Worm (Caenorhabditis elegans) whole organism, L1 larva: ENCODE results near the gene ssp-36.

Source experiments
- C16A3.4 ChIP-seq: fragments of 150-350 bp; optimal IDR thresholded peaks from 2 replicates; lab custom pipeline; 2014; ENCODE audit warnings: missing biosample characterization, missing genetic modification characterization
- F16B12.6 ChIP-seq: fragments of 150-350 bp; optimal IDR thresholded peaks from 2 replicates; lab custom pipeline; 2014; ENCODE audit warnings: missing biosample characterization, missing genetic modification characterization
- aha-1 ChIP-seq: fragments of 150-350 bp; optimal IDR thresholded peaks from 2 replicates; lab custom pipeline; 2014; ENCODE audit warnings: missing biosample characterization, missing genetic modification characterization
- alr-1 ChIP-seq: fragments of 200-800 bp; sonication (Bioruptor generic); optimal IDR thresholded peaks from 2 replicates; lab custom pipeline; 2018; ENCODE audit warnings: borderline replicate concordance, mild to moderate bottlenecking, missing genetic modification characterization, missing compliant biosample characterization
- ama-1 ChIP-seq: fragments of 150-350 bp; optimal IDR thresholded peaks from 2 replicates; lab custom pipeline; 2014
- ceh-8 ChIP-seq: fragments of 200-800 bp; sonication (Bioruptor generic); optimal IDR thresholded peaks from 2 replicates; lab custom pipeline; 2018; ENCODE audit warnings: mild to moderate bottlenecking, missing genetic modification characterization, moderate library complexity, missing compliant biosample characterization
- ceh-82 ChIP-seq, 3 experiments: fragments of 150-350 bp in 1 of 3; sonication (generic microtip) in 2 of 3; optimal IDR thresholded peaks; 2 replicates each; lab custom pipeline; 2014 to 2017; ENCODE audit warnings: missing biosample characterization in 3 of 3, missing genetic modification characterization in 3 of 3
- dsc-1 ChIP-seq: sonication (generic microtip); optimal IDR thresholded peaks from 2 replicates; lab custom pipeline; 2016; ENCODE audit warnings: mild to moderate bottlenecking, missing genetic modification characterization, missing compliant biosample characterization
- efl-1 ChIP-seq, 4 experiments: fragments of 150-350 bp; optimal IDR thresholded peaks in 3 of 4; peaks in 1 of 4; 1 replicate in 1 of 4; 2 replicates in 3 of 4; lab custom pipeline; 2014; ENCODE audit warnings: missing biosample characterization in 2 of 4, missing genetic modification characterization in 2 of 4, missing genetic modification reagents in 2 of 4
- egl-13 ChIP-seq: sonication (generic microtip); optimal IDR thresholded peaks from 2 replicates; lab custom pipeline; 2016; ENCODE audit warnings: missing genotype, missing genetic modification reagents, missing genetic modification characterization, missing compliant biosample characterization
- elt-2 ChIP-seq: sonication (generic microtip); optimal IDR thresholded peaks from 2 replicates; lab custom pipeline; 2016; ENCODE audit warnings: missing genetic modification characterization, mild to moderate bottlenecking, inconsistent platforms, missing compliant biosample characterization, missing genetic modification reagents
- elt-3 ChIP-seq, 6 experiments: fragments of 150-350 bp in 1 of 6; sonication (generic microtip); optimal IDR thresholded peaks; 2 replicates each; lab custom pipeline; 2017 to 2018; ENCODE audit warnings: missing biosample characterization in 6 of 6, missing genetic modification characterization in 6 of 6, inconsistent platforms in 1 of 6
- fkh-4 ChIP-seq: sonication (generic microtip); optimal IDR thresholded peaks from 2 replicates; lab custom pipeline; 2016; ENCODE audit warnings: missing compliant biosample characterization, missing genetic modification characterization, borderline replicate concordance
- fkh-8 ChIP-seq: sonication (generic microtip); optimal IDR thresholded peaks from 2 replicates; lab custom pipeline; 2016; ENCODE audit warnings: mild to moderate bottlenecking, missing genetic modification characterization, missing compliant biosample characterization
- fos-1 ChIP-seq: fragments of 150-350 bp; optimal IDR thresholded peaks from 2 replicates; lab custom pipeline; 2014; ENCODE audit warnings: missing biosample characterization, missing genetic modification characterization
- grh-1 ChIP-seq: fragments of 200-800 bp; sonication (Bioruptor generic); IDR thresholded peaks from 2 replicates; pipeline ENCODE4 v1.3.6; 2022; ENCODE audit warnings: missing genetic modification reagents, missing genetic modification characterization, missing compliant biosample characterization
- hlh-17 ChIP-seq: fragments of 200-800 bp; sonication (Bioruptor generic); optimal IDR thresholded peaks from 2 replicates; lab custom pipeline; 2018; ENCODE audit warnings: missing genetic modification characterization, mild to moderate bottlenecking, missing compliant biosample characterization, moderate library complexity, borderline replicate concordance
- hpl-2 ChIP-seq: fragments of 150-350 bp; optimal IDR thresholded peaks from 2 replicates; lab custom pipeline; 2014; ENCODE audit warnings: missing biosample characterization, missing genetic modification reagents, missing genetic modification characterization
- irx-1 ChIP-seq: sonication (generic microtip); optimal IDR thresholded peaks from 2 replicates; lab custom pipeline; 2016; ENCODE audit warnings: missing genetic modification characterization, missing compliant biosample characterization
- isw-1 ChIP-seq: fragments of 200-800 bp; sonication (Bioruptor generic); IDR thresholded peaks from 2 replicates; pipeline ENCODE4 v1.3.6; 2022; ENCODE audit warnings: missing genetic modification characterization, missing compliant biosample characterization
- jun-1 ChIP-seq: fragments of 150-350 bp; optimal IDR thresholded peaks from 2 replicates; lab custom pipeline; 2014; ENCODE audit warnings: missing biosample characterization, missing genetic modification reagents, missing genetic modification characterization
- lin-14 ChIP-seq: fragments of 200-800 bp; sonication (Bioruptor generic); optimal IDR thresholded peaks from 2 replicates; lab custom pipeline; 2018; ENCODE audit warnings: mild to moderate bottlenecking, missing genetic modification characterization, moderate library complexity, missing compliant biosample characterization
- lin-15B ChIP-seq: fragments of 150-350 bp; sonication (generic microtip); optimal IDR thresholded peaks from 3 replicates; lab custom pipeline; 2014; ENCODE audit warnings: missing biosample characterization, missing genetic modification characterization
- lin-39 ChIP-seq: fragments of 150-350 bp; optimal IDR thresholded peaks from 2 replicates; lab custom pipeline; 2014; ENCODE audit warnings: missing biosample characterization, missing genetic modification reagents, missing genetic modification characterization
- lir-3 ChIP-seq: sonication (generic microtip); optimal IDR thresholded peaks from 2 replicates; lab custom pipeline; 2016; ENCODE audit warnings: mild to moderate bottlenecking, missing genetic modification characterization, moderate library complexity, missing compliant biosample characterization; ENCODE audit not compliant: poor library complexity
- lsy-2 ChIP-seq, 2 experiments: fragments of 150-350 bp; optimal IDR thresholded peaks; 2 replicates each; lab custom pipeline; 2014; ENCODE audit warnings: missing biosample characterization in 2 of 2, missing genetic modification characterization in 2 of 2
- mef-2 ChIP-seq: fragments of 150-350 bp; optimal IDR thresholded peaks from 2 replicates; lab custom pipeline; 2014; ENCODE audit warnings: missing biosample characterization, missing genetic modification characterization
- mep-1 ChIP-seq: fragments of 150-350 bp; optimal IDR thresholded peaks from 2 replicates; lab custom pipeline; 2014; ENCODE audit warnings: missing biosample characterization, missing genetic modification characterization
- nhr-11 ChIP-seq: fragments of 150-350 bp; optimal IDR thresholded peaks from 2 replicates; lab custom pipeline; 2014; ENCODE audit warnings: missing biosample characterization, missing genetic modification characterization
- nhr-19 ChIP-seq: fragments of 200-800 bp; sonication (Bioruptor generic); conservative IDR thresholded peaks from 2 replicates; pipeline ENCODE4 v1.3.6; 2022; ENCODE audit warnings: missing genetic modification characterization, missing compliant biosample characterization
- nhr-28 ChIP-seq: fragments of 150-350 bp; optimal IDR thresholded peaks from 2 replicates; lab custom pipeline; 2014; ENCODE audit warnings: missing biosample characterization, missing genetic modification characterization
- nhr-47 ChIP-seq: sonication (generic microtip); optimal IDR thresholded peaks from 2 replicates; lab custom pipeline; 2016; ENCODE audit warnings: mild to moderate bottlenecking, missing genetic modification characterization, moderate library complexity, missing compliant biosample characterization
- nhr-71 ChIP-seq: sonication (generic microtip); optimal IDR thresholded peaks from 2 replicates; lab custom pipeline; 2016; ENCODE audit warnings: mild to moderate bottlenecking, missing genetic modification characterization, moderate library complexity, missing compliant biosample characterization
- nhr-76 ChIP-seq: sonication (generic microtip); optimal IDR thresholded peaks from 2 replicates; lab custom pipeline; 2017; ENCODE audit warnings: missing biosample characterization, missing genetic modification characterization
- pqm-1 ChIP-seq: sonication (generic microtip); optimal IDR thresholded peaks from 3 replicates; lab custom pipeline; 2017; ENCODE audit warnings: missing biosample characterization, missing genetic modification characterization
- rnt-1 ChIP-seq: sonication (generic microtip); optimal IDR thresholded peaks from 2 replicates; lab custom pipeline; 2016; ENCODE audit warnings: mild to moderate bottlenecking, missing genetic modification characterization, moderate library complexity, missing compliant biosample characterization
- skn-1 ChIP-seq: fragments of 150-350 bp; optimal IDR thresholded peaks from 2 replicates; lab custom pipeline; 2014; ENCODE audit warnings: missing biosample characterization, missing genetic modification characterization
- snpc-4 ChIP-seq: fragments of 150-350 bp; optimal IDR thresholded peaks from 2 replicates; lab custom pipeline; 2014; ENCODE audit warnings: missing biosample characterization, missing genetic modification characterization
- sox-4 ChIP-seq: sonication (generic microtip); optimal IDR thresholded peaks from 2 replicates; lab custom pipeline; 2016; ENCODE audit warnings: missing genetic modification characterization, missing compliant biosample characterization
- unc-30 ChIP-seq: sonication (generic microtip); optimal IDR thresholded peaks from 2 replicates; lab custom pipeline; 2017; ENCODE audit warnings: missing biosample characterization, missing genetic modification characterization
- unc-62 ChIP-seq: fragments of 150-350 bp; optimal IDR thresholded peaks from 2 replicates; lab custom pipeline; 2014; ENCODE audit warnings: missing biosample characterization, missing genetic modification reagents, missing genetic modification characterization
- unc-86 ChIP-seq: sonication (generic microtip); optimal IDR thresholded peaks from 2 replicates; lab custom pipeline; 2016; ENCODE audit warnings: missing genetic modification characterization, missing compliant biosample characterization
- vab-15 ChIP-seq: sonication (generic microtip); optimal IDR thresholded peaks from 2 replicates; lab custom pipeline; 2017; ENCODE audit warnings: missing genotype, mild to moderate bottlenecking, missing genetic modification characterization, missing compliant biosample characterization
- xbp-1 ChIP-seq: sonication (generic microtip); optimal IDR thresholded peaks from 2 replicates; lab custom pipeline; 2016; ENCODE audit warnings: missing genetic modification characterization, missing compliant biosample characterization
- zip-4 ChIP-seq: fragments of 200-800 bp; sonication (Bioruptor generic); optimal IDR thresholded peaks from 2 replicates; lab custom pipeline; 2018; ENCODE audit warnings: mild to moderate bottlenecking, missing genetic modification characterization, moderate library complexity, missing compliant biosample characterization
- ztf-11 ChIP-seq, 2 experiments: sonication (generic microtip); optimal IDR thresholded peaks; 2 replicates each; lab custom pipeline; 2016 to 2017; ENCODE audit warnings: missing genetic modification characterization in 2 of 2, missing biosample characterization in 1 of 2, missing compliant biosample characterization in 1 of 2

ssp-36 gene

DNA sequence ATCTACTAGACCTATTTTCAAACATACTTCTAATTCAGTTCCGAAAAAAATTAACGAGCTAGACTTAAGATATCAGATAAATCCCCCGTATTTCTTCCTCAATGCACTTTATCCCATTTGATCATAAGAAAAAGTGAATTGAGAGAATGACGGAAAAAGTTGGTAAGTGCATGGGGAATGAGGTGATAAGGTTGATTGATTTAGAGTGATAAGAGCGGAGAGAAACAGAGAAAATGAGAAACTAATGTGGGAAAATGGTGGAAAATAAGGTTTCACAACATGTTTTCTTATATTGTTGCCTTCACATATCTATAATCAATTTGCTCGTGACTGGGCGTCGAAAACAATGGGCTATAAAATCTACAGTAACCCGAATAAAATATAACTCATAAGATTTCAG, 30.4 kb downstream of the ssp-36 start (continued):
- TF ChIP-seq egl-13 (no peak), aha-1 (tag; lab: Kevin White, UChicago) (no peak), fkh-4 (tag; lab: Kevin White, UChicago) (no peak), alr-1 (tag; lab: Kevin White, UChicago) (no peak), efl-1 (optimal IDR thresholded peaks at IDR 0.05; lab: Kevin White, UChicago) (no peak), efl-1 (GFP tag; optimal IDR thresholded peaks at IDR 0.05 in 1 of 2; lab: Kevin White, UChicago) (no peak), nhr-19 (GFP tag; lab: Robert Waterston, UW) (peak; percentile 37; the same call in 1 of the 2 replicates), unc-30 (tag; lab: Kevin White, UChicago) (no peak), grh-1 (no peak), sox-4 (tag; lab: Kevin White, UChicago) (no peak), lin-14 (peak; percentile 66), elt-3 (tag; optimal IDR thresholded peaks at IDR 0.05; lab: Kevin White, UChicago) (peak in 5 of 6 experiments; percentile 28 to 82 (median 45)), unc-86 (tag; lab: Kevin White, UChicago) (no peak), F16B12.6 (tag; lab: Kevin White, UChicago) (no peak), jun-1 (no peak), ztf-11 (tag; optimal IDR thresholded peaks at IDR 0.05; lab: Kevin White, UChicago) (no peak), elt-2 (tag; lab: Kevin White, UChicago) (peak; percentile 50), xbp-1 (tag; lab: Kevin White, UChicago) (no peak), irx-1 (no peak), C16A3.4 (tag; lab: Kevin White, UChicago) (no peak), zip-4 (GFP tag; lab: Kevin White, UChicago) (no peak), vab-15 (tag; lab: Kevin White, UChicago) (no peak), isw-1 (GFP tag; lab: Robert Waterston, UW) (no peak), hlh-17 (GFP tag; lab: Kevin White, UChicago) (no peak), lin-39 (tag; lab: Kevin White, UChicago) (no peak), nhr-47 (tag; lab: Kevin White, UChicago) (no peak), lir-3 (tag; lab: Kevin White, UChicago) (no peak), nhr-11 (tag; lab: Kevin White, UChicago) (no peak), fkh-8 (tag; lab: Kevin White, UChicago) (no peak), unc-62 (GFP tag; lab: Kevin White, UChicago) (no peak)

DNA sequence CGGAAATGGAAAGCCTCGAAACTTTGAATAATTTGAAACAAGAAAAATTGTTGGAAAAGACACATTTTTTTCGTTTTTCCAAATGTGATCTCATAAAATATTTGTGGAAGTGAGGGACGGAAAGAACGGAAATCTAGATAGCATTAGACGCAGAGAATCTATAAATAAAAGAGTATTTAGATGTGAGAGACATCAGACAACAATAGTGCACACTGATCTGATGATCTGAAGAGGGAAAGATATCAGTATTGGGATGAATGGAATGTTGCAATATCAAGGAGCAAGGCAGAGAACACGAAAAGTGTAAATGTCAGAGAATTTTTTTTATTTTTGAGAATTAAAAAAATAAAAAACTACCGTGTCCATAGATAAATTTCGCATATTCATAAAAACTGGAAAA, 31.3 kb downstream of the ssp-36 start:
- TF ChIP-seq lsy-2 (tag; optimal IDR thresholded peaks at IDR 0.05; lab: Kevin White, UChicago) (peak in 1 of 2 experiments; percentile 14), ceh-8 (no peak), nhr-28 (tag; lab: Kevin White, UChicago) (no peak), lin-14 (peak; percentile 50), mep-1 (peak; percentile 1), dsc-1 (tag; lab: Kevin White, UChicago) (no peak), nhr-71 (tag; lab: Kevin White, UChicago) (peak; percentile 1), rnt-1 (tag; lab: Kevin White, UChicago) (peak; percentile 10), efl-1 (optimal IDR thresholded peaks at IDR 0.05; lab: Kevin White, UChicago) (peak in 1 of 2 experiments; percentile 17), efl-1 (GFP tag; optimal IDR thresholded peaks at IDR 0.05 in 1 of 2; lab: Kevin White, UChicago) (no peak)
- TF ChIP-seq, all 84 proteins: peak for 6

DNA sequence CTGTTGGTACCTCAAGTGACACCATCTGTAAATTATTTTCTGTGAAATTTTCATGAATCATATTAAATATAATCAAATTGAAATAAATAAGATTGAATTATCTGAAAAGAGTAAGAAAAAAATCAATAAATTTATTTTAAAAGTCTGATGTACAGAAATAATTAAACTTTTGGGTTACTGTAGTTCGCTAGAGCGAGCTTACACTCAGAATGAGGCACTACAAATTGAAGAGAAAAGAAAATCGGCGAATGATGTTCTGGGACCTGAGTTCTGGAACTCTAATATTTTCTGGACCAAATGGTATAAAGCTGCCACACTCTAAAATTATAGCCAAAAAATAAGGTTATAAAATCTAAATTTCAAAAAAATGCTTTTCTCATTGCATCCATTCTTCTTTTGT, 32.2 kb downstream of the ssp-36 start:
- no peak for TF ChIP-seq skn-1 (tag; lab: Kevin White, UChicago)
- TF ChIP-seq nhr-11 (tag; lab: Kevin White, UChicago) = no peak
- no peak for TF ChIP-seq ceh-82 (tag; optimal IDR thresholded peaks at IDR 0.05; lab: Kevin White, UChicago)
- TF ChIP-seq snpc-4 (tag; lab: Kevin White, UChicago) = no peak
- TF ChIP-seq lin-15B = no peak
- no peak for TF ChIP-seq fos-1
- no peak for TF ChIP-seq ama-1
- no peak for TF ChIP-seq zip-4 (GFP tag; lab: Kevin White, UChicago)
- no peak for TF ChIP-seq hpl-2 (GFP tag; lab: Kevin White, UChicago)
- TF ChIP-seq lin-39 (tag; lab: Kevin White, UChicago) = no peak
- TF ChIP-seq mef-2 (tag; lab: Kevin White, UChicago) = no peak
- TF ChIP-seq pqm-1 (tag; lab: Kevin White, UChicago) = no peak
- TF ChIP-seq sox-4 (tag; lab: Kevin White, UChicago) = no peak
- TF ChIP-seq alr-1 (tag; lab: Kevin White, UChicago) = no peak
- no peak for TF ChIP-seq nhr-76 (tag; lab: Kevin White, UChicago)
- no peak for TF ChIP-seq mep-1
